Worm (Caenorhabditis elegans): ENCODE data around the gene mxl-3.

mxl-3 gene

DNA sequence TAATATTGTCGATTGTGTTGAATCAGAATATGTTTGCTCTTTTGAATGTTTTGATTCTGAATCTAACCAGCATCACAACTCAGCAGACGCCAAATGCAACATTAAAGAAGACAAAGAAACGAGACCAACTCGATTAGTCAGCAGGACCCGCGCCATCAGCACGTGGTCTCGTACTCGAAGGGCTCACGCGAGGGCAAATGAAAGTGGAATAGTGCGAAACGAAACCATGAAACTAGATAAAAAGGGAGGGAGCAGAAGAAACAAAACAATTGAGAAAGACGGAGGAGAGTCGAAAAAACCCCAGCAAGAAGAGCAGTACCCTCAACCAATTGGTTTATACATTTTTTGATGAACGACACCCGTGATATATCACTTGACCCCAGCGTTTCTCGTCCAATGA lies 13.6 kb downstream of the mxl-3 start:
- TF ChIP-seq unc-62 (GFP tag; optimal IDR thresholded peaks at IDR 0.05): no peak

DNA sequence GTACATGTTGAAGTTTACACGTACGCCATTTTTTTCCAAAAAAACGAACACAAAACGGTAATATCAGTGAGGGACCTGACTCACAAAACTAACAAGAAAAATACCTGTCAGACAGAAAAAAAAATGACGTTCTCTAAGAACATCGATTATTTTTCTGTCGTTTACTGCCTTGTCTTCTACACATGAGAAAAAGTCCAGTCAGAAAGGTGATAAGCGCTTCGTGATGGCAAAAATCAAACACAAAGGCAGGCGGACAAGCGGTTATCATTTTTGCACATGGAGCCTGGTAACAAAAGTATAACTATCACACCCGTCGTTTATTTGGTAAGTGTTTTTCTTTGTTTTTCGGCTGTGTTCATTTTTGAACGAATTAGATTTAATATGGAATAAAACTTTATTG lies 16.8 kb downstream of the mxl-3 start, which contains the start of gene F46G10.4:
Gene F46G10.4 (plus strand): TSS at position 212 of the 400 bp plus-strand sequence.
- no peak for TF ChIP-seq unc-62 (GFP tag; optimal IDR thresholded peaks at IDR 0.05)

DNA sequence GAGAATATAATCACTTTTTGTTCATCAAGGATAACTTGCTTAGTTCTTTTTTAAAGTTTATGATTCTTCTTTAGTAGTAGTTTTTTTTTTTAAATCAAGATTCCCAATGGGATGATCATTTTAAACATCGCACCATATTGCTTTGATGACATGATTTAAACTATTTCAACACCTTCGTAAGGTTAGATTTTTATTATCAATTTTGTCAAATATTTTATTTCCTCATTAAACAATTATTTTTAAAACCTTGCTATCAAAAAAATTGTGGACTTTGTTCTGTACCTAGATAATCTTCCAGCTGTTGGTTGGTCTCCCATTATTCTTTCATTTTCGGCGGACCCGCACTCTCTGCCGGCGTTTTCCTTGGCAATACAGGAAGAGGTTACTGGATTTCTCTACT lies 19.2 kb downstream of the mxl-3 start, which contains the start of gene sir-2.3:
Gene sir-2.3 (plus strand): TSS at position 301 of the 400 bp plus-strand sequence.
- no peak for TF ChIP-seq unc-62 (GFP tag; optimal IDR thresholded peaks at IDR 0.05)

DNA sequence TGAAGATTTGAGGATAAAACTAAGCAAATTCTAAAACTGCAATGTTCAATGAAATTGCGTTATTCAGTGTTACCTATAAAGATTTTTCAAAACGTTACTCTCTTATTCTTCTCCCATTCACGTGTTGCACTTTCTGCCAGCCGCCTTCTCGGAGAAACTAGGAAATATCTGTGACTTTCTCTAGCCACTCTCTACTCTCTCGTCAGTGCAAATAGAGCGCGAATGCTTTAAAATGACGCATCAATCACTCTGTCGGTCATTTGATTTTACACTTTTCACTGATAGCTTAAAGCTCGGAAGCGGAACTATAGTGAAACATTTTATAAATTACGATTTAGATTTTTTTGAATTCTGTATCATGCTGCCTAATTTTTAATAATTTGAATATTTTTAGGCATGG lies 21.7 kb downstream of the mxl-3 start:
- TF ChIP-seq unc-62 (GFP tag; optimal IDR thresholded peaks at IDR 0.05): no peak

DNA sequence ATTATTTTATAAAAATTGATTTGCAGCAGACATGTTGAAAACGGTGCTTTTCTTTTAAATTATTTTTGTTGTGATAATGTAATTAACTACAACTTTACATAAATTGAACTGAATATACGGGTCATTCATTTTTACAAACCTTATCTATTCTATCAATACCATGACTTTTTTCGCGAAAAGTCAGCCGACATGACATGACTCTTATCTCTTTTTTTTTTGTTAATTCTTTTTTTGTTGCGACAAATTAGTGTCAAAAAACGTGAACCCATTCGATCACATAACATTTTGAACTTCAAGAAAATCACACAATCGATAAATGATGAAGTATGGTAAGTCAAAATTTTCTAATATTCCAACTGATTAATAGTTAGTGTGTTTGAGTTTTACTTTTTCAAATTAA lies 22.6 kb downstream of the mxl-3 start, which contains the start of gene sir-2.2:
Gene sir-2.2 (plus strand): TSS at position 34 of the 400 bp plus-strand sequence.
- TF ChIP-seq unc-62 (GFP tag; optimal IDR thresholded peaks at IDR 0.05): no peak

DNA sequence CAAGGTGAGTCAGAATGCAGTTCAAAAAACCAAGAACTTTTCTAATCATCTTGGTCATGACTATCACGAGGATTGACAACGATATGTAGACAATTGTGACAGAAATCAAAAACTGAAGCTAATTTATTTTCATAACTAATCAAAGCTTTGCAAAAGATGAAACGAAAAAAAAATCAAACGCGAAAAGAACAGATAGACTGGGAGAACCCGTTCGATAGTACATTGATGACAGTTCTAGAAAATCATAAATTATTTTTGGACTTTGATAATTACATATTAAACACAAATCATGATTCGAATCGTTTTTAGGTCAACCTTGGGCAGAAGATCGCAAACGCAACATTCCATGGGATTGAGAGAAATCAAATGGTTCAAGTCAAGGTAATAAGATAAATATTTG lies 25.6 kb downstream of the mxl-3 start:
- TF ChIP-seq unc-62 (GFP tag; optimal IDR thresholded peaks at IDR 0.05): no peak

DNA sequence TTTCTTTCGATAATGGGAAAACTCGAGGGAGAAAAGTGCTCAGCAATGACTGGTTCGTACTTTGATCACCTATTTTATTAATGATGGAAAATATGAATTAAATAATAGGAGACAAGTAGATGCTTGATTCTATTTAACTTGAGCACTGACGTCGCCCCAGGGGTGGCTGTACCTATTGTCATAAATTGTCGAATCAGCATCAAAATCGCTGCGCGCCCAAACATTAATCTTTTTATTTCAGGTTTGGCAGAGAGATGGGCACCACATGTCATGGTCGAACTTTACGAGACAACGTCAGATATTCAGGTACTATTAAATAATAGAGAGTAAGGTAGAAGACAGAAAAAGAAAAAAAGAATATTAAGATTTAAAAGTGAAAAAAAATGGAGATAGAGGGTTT lies 26.3 kb downstream of the mxl-3 start:
- no peak for TF ChIP-seq unc-62 (GFP tag; optimal IDR thresholded peaks at IDR 0.05)

DNA sequence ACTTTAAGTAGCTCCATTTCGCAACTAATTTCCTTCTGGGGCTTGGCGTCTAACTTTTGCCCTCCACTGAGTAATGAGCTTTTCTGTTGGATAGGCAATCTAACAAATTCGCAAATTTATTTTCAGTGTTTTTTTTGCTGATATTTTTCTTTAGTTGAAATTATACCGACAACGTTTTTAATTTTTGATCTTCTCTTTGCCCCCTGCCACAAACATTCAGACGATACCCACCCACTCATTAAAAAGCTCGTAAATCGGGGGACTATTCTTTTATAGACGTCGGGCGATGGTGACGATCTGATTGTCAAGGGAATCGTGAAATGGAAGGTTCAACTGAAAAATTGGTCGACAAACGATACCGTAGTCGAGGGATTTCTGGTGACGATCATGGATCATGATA lies 26.9 kb downstream of the mxl-3 start:
- no peak for TF ChIP-seq unc-62 (GFP tag; optimal IDR thresholded peaks at IDR 0.05)

DNA sequence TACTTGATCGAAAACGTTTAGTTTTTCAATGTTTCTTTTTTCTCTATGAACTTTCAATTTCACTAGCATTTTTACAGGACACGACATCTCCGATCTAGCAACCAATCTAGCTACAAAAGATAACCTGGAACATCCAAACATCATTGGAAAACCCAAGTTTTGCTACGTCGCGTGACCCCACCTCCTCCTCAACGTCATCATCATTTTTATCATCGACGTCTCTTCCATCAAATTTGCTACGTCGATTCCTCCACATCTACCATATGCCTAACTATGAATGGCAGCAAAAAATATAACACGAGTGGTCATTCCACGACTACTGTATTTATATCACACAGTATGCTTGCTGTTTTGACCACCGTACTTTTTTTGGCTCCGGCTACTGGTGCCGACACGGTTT lies 27.7 kb downstream of the mxl-3 start, which contains the start of gene F46G10.2:
Gene F46G10.2 (plus strand): TSS at position 78 of the 400 bp plus-strand sequence.
- no peak for TF ChIP-seq unc-62 (GFP tag; optimal IDR thresholded peaks at IDR 0.05)

DNA sequence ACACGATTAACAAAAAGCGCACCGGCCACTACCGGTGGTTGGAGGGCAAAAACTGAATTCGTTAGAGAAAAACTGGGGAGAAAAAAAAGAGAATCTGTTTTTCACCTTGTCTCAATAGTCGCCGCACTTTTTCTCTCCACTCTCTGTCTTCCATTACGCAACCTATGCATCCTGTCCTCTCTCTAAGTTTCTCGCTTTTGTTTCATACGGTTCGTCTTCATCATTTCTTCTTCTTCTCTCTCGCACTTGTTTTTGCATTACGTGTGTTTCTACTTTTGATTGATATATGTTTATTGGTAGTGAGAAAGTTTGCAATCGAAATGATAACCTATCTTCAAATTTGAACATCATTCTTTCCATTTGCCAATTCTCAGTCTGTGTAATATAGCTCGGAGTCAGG lies 30.0 kb downstream of the mxl-3 start:
- no peak for TF ChIP-seq unc-62 (GFP tag; optimal IDR thresholded peaks at IDR 0.05)

DNA sequence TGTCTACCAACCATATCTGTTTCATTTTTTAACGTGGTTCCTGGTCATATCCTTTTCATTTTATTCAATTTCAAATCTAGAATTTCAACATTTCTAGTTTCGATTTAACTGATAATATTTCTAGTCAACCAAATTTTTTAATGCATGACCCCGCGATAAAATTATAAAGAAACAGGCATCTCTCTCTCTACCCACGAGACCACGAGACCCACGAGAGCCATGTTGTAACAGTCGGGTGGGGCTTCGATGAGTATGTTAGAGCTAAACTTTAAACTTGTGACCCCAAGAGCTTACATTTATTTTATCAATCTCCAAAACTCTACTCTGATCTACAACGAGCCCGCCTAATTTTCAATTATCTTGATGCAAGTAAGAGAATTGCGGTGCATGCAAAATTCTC lies 32.3 kb downstream of the mxl-3 start:
- no peak for TF ChIP-seq unc-62 (GFP tag; optimal IDR thresholded peaks at IDR 0.05)

DNA sequence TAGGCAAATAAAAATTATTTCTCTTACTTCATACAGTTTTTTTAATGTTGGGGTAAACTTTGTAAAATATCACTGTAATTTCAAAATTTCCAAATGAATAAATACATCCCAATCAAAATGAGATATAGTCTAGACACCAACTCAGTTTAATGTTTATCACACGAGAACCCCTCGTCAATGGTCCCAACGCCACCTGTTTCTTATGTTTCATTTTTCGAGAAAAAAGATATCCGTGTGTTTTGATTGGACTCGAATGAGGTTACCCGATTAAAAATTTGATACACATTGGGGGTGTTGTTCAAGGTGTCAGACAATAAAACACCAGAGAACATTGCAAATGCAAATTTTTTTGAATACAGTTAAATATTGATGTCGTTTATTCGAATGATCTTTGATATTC lies 33.1 kb downstream of the mxl-3 start:
- no peak for TF ChIP-seq unc-62 (GFP tag; optimal IDR thresholded peaks at IDR 0.05)

DNA sequence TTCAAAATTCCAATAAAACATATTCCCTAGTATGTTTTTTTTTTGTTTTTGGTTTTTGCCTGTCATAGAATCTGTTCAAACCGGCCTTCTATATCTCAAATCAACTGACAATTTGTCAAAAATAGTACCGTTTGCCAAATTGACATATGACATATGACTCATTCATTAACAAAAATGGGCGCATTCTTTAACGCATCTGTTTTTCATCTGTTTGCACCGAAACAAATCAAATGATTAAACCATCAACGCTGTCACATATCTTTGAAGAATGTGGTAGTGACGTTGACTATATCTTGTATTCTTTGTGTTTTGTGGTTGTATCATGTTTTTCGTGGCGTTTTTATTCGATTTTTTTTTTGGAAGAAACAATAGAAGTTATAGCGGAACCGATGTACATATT lies 35.5 kb downstream of the mxl-3 start:
- TF ChIP-seq unc-62 (GFP tag; optimal IDR thresholded peaks at IDR 0.05): no peak

DNA sequence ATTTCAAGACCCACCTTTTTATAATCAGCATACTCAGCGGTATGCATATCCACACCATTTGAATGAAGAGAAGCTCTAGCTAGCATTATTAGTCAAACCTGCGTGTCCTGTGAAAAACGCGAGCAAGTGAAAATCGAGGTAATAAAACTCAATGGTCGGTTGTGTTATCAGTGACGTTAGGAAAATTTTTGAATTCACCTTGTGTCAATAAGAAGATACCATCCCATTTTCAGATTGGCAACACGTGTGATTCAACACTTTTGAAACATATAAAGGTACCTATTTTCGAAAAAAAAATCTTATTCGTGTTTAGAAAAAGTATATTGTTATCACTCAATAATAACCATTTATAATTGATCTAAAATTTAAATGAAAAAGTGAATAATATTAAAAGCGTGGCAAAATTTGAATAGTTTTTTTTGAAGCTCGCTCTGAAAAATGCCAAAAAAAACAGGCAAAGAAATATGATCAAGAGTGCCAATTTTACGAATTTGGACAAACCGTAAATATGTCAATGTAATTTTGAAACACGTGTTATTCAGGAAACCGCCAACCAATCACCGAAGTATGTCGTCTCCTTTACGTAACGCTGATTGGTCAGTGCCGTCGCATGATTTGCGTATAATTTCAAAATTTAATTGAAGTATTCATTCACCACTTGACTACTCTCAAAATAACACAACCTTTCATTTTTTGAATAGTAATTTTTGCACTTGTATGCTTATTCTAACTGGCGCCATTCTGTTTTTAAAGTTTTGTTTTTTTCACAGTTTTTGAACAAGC lies 38.8 kb downstream of the mxl-3 start, which contains the start of gene F46G10.1:
Gene F46G10.1 (minus strand): TSS at position 115 of the 783 bp plus-strand sequence.
- TF ChIP-seq unc-62 (GFP tag; optimal IDR thresholded peaks at IDR 0.05): no peak

DNA sequence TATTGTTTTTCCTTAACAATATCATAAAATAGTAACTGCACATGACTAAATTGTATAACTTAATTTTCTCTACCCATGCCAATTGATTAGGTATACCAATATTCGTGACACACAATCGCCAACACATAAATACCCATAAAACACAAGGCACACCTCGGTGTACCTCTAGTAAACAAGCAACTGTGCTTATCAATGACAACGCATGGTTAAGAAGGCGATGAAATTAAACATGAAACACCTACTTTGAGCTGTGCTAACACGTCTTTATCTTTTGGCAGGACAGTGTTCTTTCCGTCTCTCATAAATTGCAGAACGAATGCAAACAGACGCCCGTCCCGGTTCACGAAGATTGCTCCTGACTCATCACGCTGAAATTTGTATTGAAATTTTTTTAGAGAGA lies 39.8 kb downstream of the mxl-3 start:
- TF ChIP-seq unc-62 (GFP tag; optimal IDR thresholded peaks at IDR 0.05): no peak

DNA sequence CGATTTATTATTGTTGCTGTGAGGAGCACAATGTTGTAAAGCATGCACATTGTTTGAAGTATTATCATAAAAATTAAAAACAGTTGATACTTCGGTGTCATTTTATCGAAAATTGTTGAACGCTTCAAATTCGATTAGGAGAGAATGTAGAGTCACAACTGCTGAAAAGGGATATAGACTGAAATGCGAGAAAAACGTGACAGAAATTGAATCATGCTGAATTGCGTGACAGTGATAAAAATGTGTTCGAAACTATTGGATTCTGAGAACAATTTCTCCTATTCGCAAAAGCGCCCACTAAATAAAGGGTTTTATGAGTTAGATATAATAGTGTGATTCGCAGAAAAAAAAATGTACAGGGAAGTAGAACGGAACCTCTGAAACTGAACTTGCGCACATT lies 41.9 kb downstream of the mxl-3 start, which contains the start of gene srxa-8:
Gene srxa-8 (minus strand): TSS at position 101 of the 400 bp plus-strand sequence.
- TF ChIP-seq unc-62 (GFP tag; optimal IDR thresholded peaks at IDR 0.05): no peak

DNA sequence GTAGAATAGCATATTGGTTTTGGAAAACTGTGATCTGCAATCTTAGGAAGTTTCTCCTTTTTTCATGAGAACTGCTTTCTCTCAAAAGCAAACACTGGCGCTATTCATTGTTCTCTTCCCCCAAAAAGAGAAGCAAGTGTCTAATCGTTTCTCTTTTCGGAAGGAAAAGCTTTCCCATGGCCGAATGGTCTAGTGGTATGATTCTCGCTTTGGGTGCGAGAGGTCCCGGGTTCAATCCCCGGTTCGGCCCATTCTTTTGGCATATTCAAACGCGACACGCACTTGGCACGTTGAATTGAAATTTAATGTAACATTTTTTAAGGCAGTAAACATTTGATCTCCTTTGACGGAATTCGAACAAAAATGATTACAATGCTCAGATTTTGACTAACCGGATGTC lies 42.8 kb downstream of the mxl-3 start:
- no peak for TF ChIP-seq unc-62 (GFP tag; optimal IDR thresholded peaks at IDR 0.05)
